Worm (Caenorhabditis elegans): ENCODE measurements around the gene F55H2.7.

Gene F55H2.7

DNA sequence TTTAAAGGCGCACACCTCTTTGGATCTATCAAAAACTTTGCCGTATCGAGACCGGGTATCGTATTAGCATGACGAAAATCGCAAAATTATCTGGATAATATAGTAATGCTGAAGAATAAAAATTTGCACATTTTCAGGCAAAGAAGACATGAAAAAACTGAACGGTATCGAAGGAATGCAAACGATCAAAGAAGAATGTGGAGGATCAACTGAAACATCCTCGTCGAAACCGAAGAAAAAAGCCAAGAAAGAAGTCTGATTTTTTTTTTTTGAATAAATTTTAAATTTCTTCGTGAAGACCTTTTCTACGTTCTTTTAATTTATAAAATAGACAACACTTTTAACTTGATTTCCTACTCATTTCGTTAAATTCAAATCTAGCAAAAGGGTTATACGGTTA, 28.8 kb upstream of the F55H2.7 start, which contains the start of gene ZK1098.12:
Gene ZK1098.12 (plus strand): TSS at position 301 of the 400 bp plus-strand sequence.
- TF ChIP-seq B0310.2 (tag; optimal IDR thresholded peaks at IDR 0.05) (no peak), F13C5.2 (tag; optimal IDR thresholded peaks at IDR 0.05) (no peak), scrt-1 (GFP tag; IDR thresholded peaks at IDR 0.05) (no peak), hnd-1 (tag; optimal IDR thresholded peaks at IDR 0.05) (no peak), ceh-36 (tag; optimal IDR thresholded peaks at IDR 0.05) (no peak), tra-4 (tag; optimal IDR thresholded peaks at IDR 0.05) (no peak), hmg-4 (GFP tag; optimal IDR thresholded peaks at IDR 0.05) (no peak), ets-7 (tag; optimal IDR thresholded peaks at IDR 0.05) (no peak), flt-1 (GFP tag; IDR thresholded peaks at IDR 0.05) (no peak), sea-1 (GFP tag; conservative IDR thresholded peaks at IDR 0.05) (no peak), tbx-11 (GFP tag; IDR thresholded peaks at IDR 0.05) (no peak)

DNA sequence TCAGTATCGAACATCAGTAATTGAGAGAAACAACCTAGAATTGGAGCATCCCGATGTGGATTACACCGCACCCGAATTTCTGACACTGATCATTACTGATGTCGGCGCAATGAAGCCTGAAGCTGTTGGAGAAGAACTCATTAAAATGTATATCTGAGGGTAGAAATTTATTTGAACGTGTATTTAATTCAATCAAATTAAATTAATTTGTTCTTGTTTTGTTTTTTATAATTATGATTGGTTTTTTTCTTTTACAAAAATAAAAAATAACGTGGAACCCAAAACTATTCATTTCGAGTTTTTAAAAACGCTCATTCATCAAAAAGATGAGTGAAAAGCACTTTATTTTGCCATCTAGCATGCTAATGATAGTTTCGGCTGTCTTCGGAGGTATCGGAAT, 28.1 kb upstream of the F55H2.7 start, which contains the start of gene ZK1098.9:
Gene ZK1098.9 (plus strand): TSS at position 301 of the 400 bp plus-strand sequence.
- TF ChIP-seq ceh-36 (tag; optimal IDR thresholded peaks at IDR 0.05) (no peak), ama-1 (optimal IDR thresholded peaks at IDR 0.05) (no peak), hnd-1 (tag; optimal IDR thresholded peaks at IDR 0.05) (no peak), flt-1 (GFP tag; IDR thresholded peaks at IDR 0.05) (no peak), B0310.2 (tag; optimal IDR thresholded peaks at IDR 0.05) (no peak), aly-1 (tag; optimal IDR thresholded peaks at IDR 0.05) (no peak), tbx-37 (GFP tag; conservative IDR thresholded peaks at IDR 0.05) (no peak), pes-1 (GFP tag; IDR thresholded peaks at IDR 0.05) (no peak), sea-1 (GFP tag; conservative IDR thresholded peaks at IDR 0.05) (no peak), tbx-11 (GFP tag; IDR thresholded peaks at IDR 0.05) (no peak), scrt-1 (GFP tag; IDR thresholded peaks at IDR 0.05) (no peak), ets-7 (tag; optimal IDR thresholded peaks at IDR 0.05) (no peak), hmbx-1 (tag; optimal IDR thresholded peaks at IDR 0.05) (no peak), ceh-13 (GFP tag; optimal IDR thresholded peaks at IDR 0.05) (no peak), hmg-4 (GFP tag; optimal IDR thresholded peaks at IDR 0.05) (no peak), F13C5.2 (tag; optimal IDR thresholded peaks at IDR 0.05) (no peak), tra-4 (tag; optimal IDR thresholded peaks at IDR 0.05) (no peak)

DNA sequence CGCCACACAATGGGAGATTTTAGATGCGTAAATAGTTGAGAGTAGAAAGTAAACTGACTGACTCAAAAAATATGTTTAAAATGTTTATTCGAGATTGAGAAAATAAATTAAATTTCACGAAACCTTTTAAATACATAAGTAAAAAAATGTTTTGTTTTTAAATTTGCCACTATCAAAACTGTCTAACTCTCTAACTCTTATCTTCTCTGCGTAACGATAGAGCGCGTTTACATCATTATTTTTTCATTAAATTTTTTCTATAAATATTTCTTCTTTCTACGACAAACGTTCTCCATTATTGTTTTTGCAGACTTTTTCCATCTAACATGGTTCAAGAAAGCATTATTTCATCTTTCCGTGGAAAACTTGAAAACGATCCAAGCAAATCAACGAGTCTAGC, 26.8 kb upstream of the F55H2.7 start, which contains the start of gene eif-2Balpha:
Gene eif-2Balpha (plus strand): TSS at position 304 of the 400 bp plus-strand sequence.
- TF ChIP-seq F13C5.2 (tag; optimal IDR thresholded peaks at IDR 0.05) (no peak), hmg-4 (GFP tag; optimal IDR thresholded peaks at IDR 0.05) (no peak), scrt-1 (GFP tag; IDR thresholded peaks at IDR 0.05) (no peak), ceh-13 (GFP tag; optimal IDR thresholded peaks at IDR 0.05) (no peak), B0310.2 (tag; optimal IDR thresholded peaks at IDR 0.05) (no peak), pes-1 (GFP tag; IDR thresholded peaks at IDR 0.05) (no peak), aly-1 (tag; optimal IDR thresholded peaks at IDR 0.05) (no peak), flt-1 (GFP tag; IDR thresholded peaks at IDR 0.05) (no peak), hmbx-1 (tag; optimal IDR thresholded peaks at IDR 0.05) (no peak), hnd-1 (tag; optimal IDR thresholded peaks at IDR 0.05) (no peak), tra-4 (tag; optimal IDR thresholded peaks at IDR 0.05) (no peak), sea-1 (GFP tag; conservative IDR thresholded peaks at IDR 0.05) (no peak), ets-7 (tag; optimal IDR thresholded peaks at IDR 0.05) (no peak), ceh-36 (tag; optimal IDR thresholded peaks at IDR 0.05) (no peak), tbx-37 (GFP tag; conservative IDR thresholded peaks at IDR 0.05) (no peak), ama-1 (optimal IDR thresholded peaks at IDR 0.05) (no peak)

DNA sequence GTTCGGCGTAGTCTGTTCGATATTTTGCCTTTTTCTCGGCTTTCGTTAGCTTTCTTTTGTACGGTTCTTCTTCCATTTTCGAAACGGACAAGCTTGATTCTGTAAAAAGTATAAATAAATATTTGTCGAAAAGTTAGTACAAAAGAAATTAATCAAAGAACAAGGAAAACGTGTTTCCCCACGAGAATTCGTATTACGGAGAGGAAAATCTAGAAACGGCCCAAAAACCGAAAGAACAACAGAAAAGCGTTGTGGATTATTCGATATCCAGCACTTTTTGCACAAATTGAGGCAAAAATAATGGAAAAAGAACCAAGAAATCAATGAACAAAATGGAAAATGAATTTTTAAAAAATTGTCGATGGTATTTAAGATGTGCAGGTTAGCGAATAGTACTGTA, 26.2 kb upstream of the F55H2.7 start, which contains the start of gene mut-7:
Gene mut-7 (minus strand): TSS at position 101 of the 400 bp plus-strand sequence.
- TF ChIP-seq ets-7 (tag; optimal IDR thresholded peaks at IDR 0.05) (no peak), pes-1 (GFP tag; IDR thresholded peaks at IDR 0.05) (no peak), hnd-1 (tag; optimal IDR thresholded peaks at IDR 0.05) (no peak), ceh-36 (tag; optimal IDR thresholded peaks at IDR 0.05) (no peak), B0310.2 (tag; optimal IDR thresholded peaks at IDR 0.05) (no peak), ama-1 (optimal IDR thresholded peaks at IDR 0.05) (no peak), tbx-37 (GFP tag; conservative IDR thresholded peaks at IDR 0.05) (no peak), flt-1 (GFP tag; IDR thresholded peaks at IDR 0.05) (no peak), F13C5.2 (tag; optimal IDR thresholded peaks at IDR 0.05) (no peak), aly-1 (tag; optimal IDR thresholded peaks at IDR 0.05) (no peak), sea-1 (GFP tag; conservative IDR thresholded peaks at IDR 0.05) (no peak), ceh-13 (GFP tag; optimal IDR thresholded peaks at IDR 0.05) (no peak), scrt-1 (GFP tag; IDR thresholded peaks at IDR 0.05) (no peak), tbx-11 (GFP tag; IDR thresholded peaks at IDR 0.05) (no peak), tra-4 (tag; optimal IDR thresholded peaks at IDR 0.05) (no peak), hmg-4 (GFP tag; optimal IDR thresholded peaks at IDR 0.05) (no peak)

DNA sequence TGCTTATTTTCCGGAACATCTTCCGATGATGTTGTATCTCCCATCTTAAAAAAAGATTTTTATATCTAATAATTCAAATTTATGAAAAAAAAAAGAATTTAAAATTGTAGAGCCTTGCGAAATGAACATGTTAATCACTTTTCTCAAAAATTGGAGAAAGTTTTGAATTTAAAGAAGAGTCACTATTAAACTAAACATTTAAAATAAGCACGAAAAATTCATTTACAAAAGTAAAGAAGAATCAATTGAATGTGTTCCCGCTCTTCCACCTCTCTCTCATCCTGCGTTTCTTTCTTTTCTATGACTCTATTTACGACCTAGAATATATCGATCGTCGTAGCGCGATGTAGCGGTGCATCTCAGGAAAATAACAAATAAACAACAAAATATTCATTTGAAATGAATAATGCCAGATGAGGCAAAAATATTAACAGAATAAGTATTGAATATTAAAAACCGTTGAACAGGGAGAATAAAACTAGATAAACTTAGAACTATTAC, 22.7 kb upstream of the F55H2.7 start, which contains the start of gene ZK1098.3:
Gene ZK1098.3 (minus strand): TSS at position 51 of the 501 bp plus-strand sequence.
- TF ChIP-seq tra-4 (tag; optimal IDR thresholded peaks at IDR 0.05) (no peak), B0310.2 (tag; optimal IDR thresholded peaks at IDR 0.05) (no peak), pes-1 (GFP tag; IDR thresholded peaks at IDR 0.05) (no peak), F13C5.2 (tag; optimal IDR thresholded peaks at IDR 0.05) (no peak), tbx-37 (GFP tag; conservative IDR thresholded peaks at IDR 0.05) (no peak), ceh-36 (tag; optimal IDR thresholded peaks at IDR 0.05) (no peak), scrt-1 (GFP tag; IDR thresholded peaks at IDR 0.05) (no peak), hnd-1 (tag; optimal IDR thresholded peaks at IDR 0.05) (no peak), hmg-4 (GFP tag; optimal IDR thresholded peaks at IDR 0.05) (no peak), ets-7 (tag; optimal IDR thresholded peaks at IDR 0.05) (no peak), ama-1 (optimal IDR thresholded peaks at IDR 0.05) (no peak), flt-1 (GFP tag; IDR thresholded peaks at IDR 0.05) (no peak), hmbx-1 (tag; optimal IDR thresholded peaks at IDR 0.05) (no peak), ceh-13 (GFP tag; optimal IDR thresholded peaks at IDR 0.05) (no peak), aly-1 (tag; optimal IDR thresholded peaks at IDR 0.05) (no peak), tbx-11 (GFP tag; IDR thresholded peaks at IDR 0.05) (no peak), sea-1 (GFP tag; conservative IDR thresholded peaks at IDR 0.05) (no peak)

DNA sequence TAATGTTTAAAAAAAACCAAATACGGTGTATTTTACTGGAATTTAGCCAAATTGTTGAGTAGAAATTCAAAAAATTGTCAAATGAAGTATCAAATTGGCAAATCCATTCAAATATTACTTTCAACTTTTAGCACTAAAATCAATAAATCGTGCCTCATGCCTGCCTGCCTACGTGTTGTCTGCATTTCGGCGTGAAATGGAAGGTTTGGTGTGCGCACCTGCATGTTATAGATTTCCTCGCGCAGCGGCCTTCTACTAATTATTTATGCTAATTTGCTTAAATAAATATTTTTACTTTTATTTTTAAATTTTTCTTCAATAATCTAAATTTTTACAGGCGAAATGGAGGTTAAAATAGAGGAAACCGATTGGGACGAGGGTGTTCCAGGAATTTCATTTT, 12.8 kb upstream of the F55H2.7 start, which contains the start of gene ZK1098.2:
Gene ZK1098.2 (plus strand): TSS at position 336 of the 400 bp plus-strand sequence.
- TF ChIP-seq tbx-11 (GFP tag; IDR thresholded peaks at IDR 0.05) (no peak), tbx-37 (GFP tag; conservative IDR thresholded peaks at IDR 0.05) (no peak), sea-1 (GFP tag; conservative IDR thresholded peaks at IDR 0.05) (no peak), hmg-4 (GFP tag; optimal IDR thresholded peaks at IDR 0.05) (no peak), hnd-1 (tag; optimal IDR thresholded peaks at IDR 0.05) (no peak), F13C5.2 (tag; optimal IDR thresholded peaks at IDR 0.05) (no peak), pes-1 (GFP tag; IDR thresholded peaks at IDR 0.05) (no peak), flt-1 (GFP tag; IDR thresholded peaks at IDR 0.05) (no peak), hmbx-1 (tag; optimal IDR thresholded peaks at IDR 0.05) (no peak), scrt-1 (GFP tag; IDR thresholded peaks at IDR 0.05) (no peak), ceh-36 (tag; optimal IDR thresholded peaks at IDR 0.05) (no peak), ceh-13 (GFP tag; optimal IDR thresholded peaks at IDR 0.05) (no peak), aly-1 (tag; optimal IDR thresholded peaks at IDR 0.05) (no peak), ama-1 (optimal IDR thresholded peaks at IDR 0.05) (no peak), ets-7 (tag; optimal IDR thresholded peaks at IDR 0.05) (no peak), B0310.2 (tag; optimal IDR thresholded peaks at IDR 0.05) (no peak), tra-4 (tag; optimal IDR thresholded peaks at IDR 0.05) (no peak)
